Fruit fly (Drosophila melanogaster) whole organism, pupa: Measurements from ENCODE around the gene CG7296.

Experiments used
- CG10348 ChIP-seq: fragments of 200-800 bp; sonication (Bioruptor generic); IDR thresholded peaks from 2 replicates; pipeline ENCODE4 v1.3.6; 2022; ENCODE audit warnings: missing biosample characterization, missing genetic modification characterization
- CG12605 ChIP-seq: fragments of 200-800 bp; sonication (Bioruptor generic); IDR thresholded peaks from 2 replicates; pipeline ENCODE4 v1.3.6; 2022; ENCODE audit warnings: missing biosample characterization, missing genetic modification characterization
- CG13204 ChIP-seq: fragments of 200-800 bp; sonication (Bioruptor generic); optimal IDR thresholded peaks from 2 replicates; lab custom pipeline; 2018; ENCODE audit warnings: missing biosample characterization, mild to moderate bottlenecking, missing genetic modification characterization, moderate library complexity
- CG14655 ChIP-seq: fragments of 200-800 bp; sonication (Bioruptor generic); optimal IDR thresholded peaks from 3 replicates; lab custom pipeline; 2017; ENCODE audit warnings: mild to moderate bottlenecking, missing biosample characterization, missing genetic modification reagents, missing genetic modification characterization
- CG15710 ChIP-seq: fragments of 200-800 bp; sonication (Bioruptor generic); optimal IDR thresholded peaks from 2 replicates; lab custom pipeline; 2018; ENCODE audit warnings: missing biosample characterization, mild to moderate bottlenecking, missing genetic modification characterization, moderate library complexity
- CG17806 ChIP-seq: fragments of 200-800 bp; sonication (Bioruptor generic); optimal IDR thresholded peaks from 2 replicates; lab custom pipeline; 2018; ENCODE audit warnings: missing biosample characterization, mild to moderate bottlenecking, missing genetic modification characterization, moderate library complexity
- CG32121 ChIP-seq: fragments of 200-800 bp; sonication (Bioruptor generic); IDR thresholded peaks from 2 replicates; pipeline ENCODE4 v1.3.6; 2022; ENCODE audit warnings: missing biosample characterization, missing genetic modification characterization
- CG34367 ChIP-seq: fragments of 200-800 bp; sonication (Bioruptor generic); optimal IDR thresholded peaks from 2 replicates; lab custom pipeline; 2018; ENCODE audit warnings: missing biosample characterization, mild to moderate bottlenecking, missing genetic modification characterization
- CG4496 ChIP-seq: fragments of 200-800 bp; sonication (Bioruptor generic); IDR thresholded peaks from 3 replicates; pipeline ENCODE4 v1.3.6; 2022; ENCODE audit warnings: missing biosample characterization, missing genetic modification characterization
- CG8159 ChIP-seq: fragments of 200-800 bp; sonication (Bioruptor generic); optimal IDR thresholded peaks from 3 replicates; lab custom pipeline; 2018; ENCODE audit warnings: missing biosample characterization, mild to moderate bottlenecking, missing genetic modification characterization, moderate library complexity
- CG8301 ChIP-seq: fragments of 200-800 bp; sonication (Bioruptor generic); optimal IDR thresholded peaks from 2 replicates; lab custom pipeline; 2018; ENCODE audit warnings: missing biosample characterization, mild to moderate bottlenecking, missing genetic modification characterization
- CG9948 ChIP-seq: fragments of 200-800 bp; sonication (Bioruptor generic); optimal IDR thresholded peaks from 2 replicates; lab custom pipeline; 2018; ENCODE audit warnings: missing biosample characterization, mild to moderate bottlenecking, missing genetic modification characterization, moderate library complexity
- D1 ChIP-seq: fragments of 200-800 bp; sonication (Bioruptor generic); optimal IDR thresholded peaks from 2 replicates; lab custom pipeline; 2018; ENCODE audit warnings: missing biosample characterization, mild to moderate bottlenecking, missing genetic modification characterization, moderate library complexity
- EcR ChIP-seq: fragments of 200-800 bp; sonication (Bioruptor generic); optimal IDR thresholded peaks from 3 replicates; lab custom pipeline; 2019; ENCODE audit warnings: missing biosample characterization, missing genetic modification characterization, mild to moderate bottlenecking, moderate library complexity, missing genetic modification reagents
- Ets98B ChIP-seq: fragments of 200-800 bp; sonication (Bioruptor generic); IDR thresholded peaks from 2 replicates; pipeline ENCODE4 v1.3.6; 2022; ENCODE audit warnings: missing biosample characterization, missing genetic modification characterization
- Pif1A ChIP-seq: fragments of 200-800 bp; sonication (Bioruptor generic); optimal IDR thresholded peaks from 3 replicates; lab custom pipeline; 2016; ENCODE audit warnings: missing biosample characterization, missing genetic modification characterization
- Pif1B ChIP-seq: fragments of 200-800 bp; sonication (Bioruptor generic); optimal IDR thresholded peaks from 3 replicates; lab custom pipeline; 2016; ENCODE audit warnings: missing biosample characterization, missing genetic modification characterization
- Snoo ChIP-seq: fragments of 200-800 bp; sonication (Bioruptor generic); optimal IDR thresholded peaks from 3 replicates; lab custom pipeline; 2017; ENCODE audit warnings: missing biosample characterization, mild to moderate bottlenecking, missing genetic modification characterization, inconsistent platforms
- fd96Ca ChIP-seq: fragments of 200-800 bp; sonication (Bioruptor generic); IDR thresholded peaks from 3 replicates; pipeline ENCODE4 v1.3.6; 2022; ENCODE audit warnings: missing biosample characterization, missing genetic modification characterization
- gl ChIP-seq: fragments of 200-800 bp; sonication (Bioruptor generic); optimal IDR thresholded peaks from 2 replicates; lab custom pipeline; 2018; ENCODE audit warnings: missing biosample characterization, mild to moderate bottlenecking, missing genetic modification characterization
- rn ChIP-seq: fragments of 200-800 bp; sonication (Bioruptor generic); IDR thresholded peaks from 2 replicates; pipeline ENCODE4 v1.3.6; 2022; ENCODE audit warnings: missing biosample characterization, missing genetic modification characterization

CG7296 gene

dm6 chr2L:10697992-10698391 is 11.1 kb upstream of the CG7296 start, which contains the start of gene CG7300:
Gene CG7300 (minus strand): TSS chr2L:10698043.
- TF ChIP-seq EcR (GFP tag; lab: Kevin White, UChicago) (no peak), fd96Ca (no peak), CG8301 (no peak), Pif1A (GFP tag; lab: Kevin White, UChicago) (no peak), CG8159 (tag; lab: Kevin White, UChicago) (no peak), CG9948 (no peak), CG10348 (GFP tag; lab: Robert Waterston, UW) (no peak), D1 (no peak)

- TF ChIP-seq CG34367 (tag; lab: Kevin White, UChicago), result no peak
- peak; percentile 55 for TF ChIP-seq CG8159 (tag; lab: Kevin White, UChicago)
- TF ChIP-seq D1, result no peak
- no peak for TF ChIP-seq CG8301
- TF ChIP-seq CG32121 (GFP tag; lab: Robert Waterston, UW), result no peak
- TF ChIP-seq CG15710 (tag; lab: Kevin White, UChicago), result peak; percentile 36
- peak; percentile 32 for TF ChIP-seq CG9948
- no peak for TF ChIP-seq rn (GFP tag; lab: Robert Waterston, UW)
- TF ChIP-seq CG14655 (GFP tag; lab: Kevin White, UChicago), result peak; percentile 6
Measured at dm6 chr2L:10694053-10694618, 7.3 kb upstream of the CG7296 start, which contains the start of gene CG17108. Gene CG17108 (minus strand): TSS chr2L:10694103.

dm6 chr2L:10693018-10693417 is 6.2 kb upstream of the CG7296 start:
- TF ChIP-seq CG17806 (no peak), CG34367 (tag; lab: Kevin White, UChicago) (no peak), CG8301 (no peak), CG9948 (no peak), CG14655 (GFP tag; lab: Kevin White, UChicago) (no peak), fd96Ca (no peak), Pif1B (no peak), CG12605 (no peak), Ets98B (GFP tag; lab: Robert Waterston, UW) (no peak), Snoo (tag; lab: Kevin White, UChicago) (no peak), CG32121 (GFP tag; lab: Robert Waterston, UW) (no peak), CG15710 (tag; lab: Kevin White, UChicago) (no peak)

DNA sequence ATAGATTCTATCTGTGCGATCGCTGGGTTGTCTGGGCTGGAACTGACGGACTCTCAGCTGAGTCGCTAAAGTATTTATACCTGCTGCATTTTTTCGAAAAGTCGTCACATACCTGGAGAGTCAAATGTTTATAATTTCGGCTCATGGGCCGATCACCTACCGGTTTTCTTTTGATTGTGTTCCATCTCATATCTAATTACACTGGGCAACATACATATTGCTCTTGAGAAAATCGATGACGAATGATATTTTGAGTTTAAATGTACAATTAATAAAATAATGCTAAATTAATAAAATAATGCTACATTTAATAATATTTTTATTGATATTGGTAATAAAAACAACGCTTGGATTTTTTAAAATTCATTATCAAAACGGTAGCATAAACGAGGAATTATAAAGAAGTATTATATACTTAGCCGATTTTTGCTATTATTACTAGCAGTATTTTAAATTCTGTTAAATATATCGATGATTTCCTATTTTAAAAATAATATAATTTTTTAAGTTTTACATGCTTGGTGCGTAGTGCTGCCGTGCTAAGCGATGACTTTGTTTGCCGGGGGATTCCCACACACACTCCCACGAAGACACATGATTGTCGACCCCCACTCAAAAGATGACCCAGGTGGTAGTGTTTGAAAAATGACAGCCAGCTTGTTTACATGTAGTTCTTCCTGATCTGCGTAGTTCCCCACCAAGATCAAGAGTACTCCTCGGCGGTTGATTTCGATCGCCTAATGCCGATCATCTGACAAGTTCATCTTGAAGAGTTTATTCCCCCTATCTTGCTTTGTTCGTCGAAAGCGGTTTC is 2.6 kb upstream of the CG7296 start, which contains the start of gene CG7294:
Gene CG7294, minus strand, starts transcription at position 51 of the 814 bp plus-strand sequence.
- TF ChIP-seq CG13204 (GFP tag; lab: Kevin White, UChicago) (no peak), CG14655 (GFP tag; lab: Kevin White, UChicago) (no peak), CG8159 (tag; lab: Kevin White, UChicago) (no peak), CG34367 (tag; lab: Kevin White, UChicago) (no peak), EcR (GFP tag; lab: Kevin White, UChicago) (no peak), CG32121 (GFP tag; lab: Robert Waterston, UW) (no peak), CG15710 (tag; lab: Kevin White, UChicago) (no peak), CG12605 (no peak), D1 (no peak), Pif1A (GFP tag; lab: Kevin White, UChicago) (no peak), CG4496 (GFP tag; lab: Robert Waterston, UW) (no peak)

- TF ChIP-seq gl (no peak), CG8301 (no peak), CG17806 (no peak), CG13204 (GFP tag; lab: Kevin White, UChicago) (no peak), EcR (GFP tag; lab: Kevin White, UChicago) (no peak), CG12605 (no peak), Pif1A (GFP tag; lab: Kevin White, UChicago) (no peak), Pif1B (no peak), D1 (no peak), CG4496 (GFP tag; lab: Robert Waterston, UW) (no peak), rn (GFP tag; lab: Robert Waterston, UW) (no peak), CG34367 (tag; lab: Kevin White, UChicago) (no peak), CG14655 (GFP tag; lab: Kevin White, UChicago) (no peak), CG8159 (tag; lab: Kevin White, UChicago) (no peak), CG10348 (GFP tag; lab: Robert Waterston, UW) (no peak)
- TF ChIP-seq, all 21 proteins: peak for 0
Measured at dm6 chr2L:10688764-10689163, 1.9 kb upstream of the CG7296 start.

- TF ChIP-seq D1 (no peak), CG9948 (no peak), CG8301 (no peak), CG32121 (GFP tag; lab: Robert Waterston, UW) (no peak), CG13204 (GFP tag; lab: Kevin White, UChicago) (no peak), CG34367 (tag; lab: Kevin White, UChicago) (no peak), Snoo (tag; lab: Kevin White, UChicago) (no peak), EcR (GFP tag; lab: Kevin White, UChicago) (no peak), CG14655 (GFP tag; lab: Kevin White, UChicago) (no peak), CG17806 (no peak), CG4496 (GFP tag; lab: Robert Waterston, UW) (no peak), gl (no peak), CG8159 (tag; lab: Kevin White, UChicago) (no peak), rn (GFP tag; lab: Robert Waterston, UW) (no peak), Pif1A (GFP tag; lab: Kevin White, UChicago) (no peak), CG12605 (no peak), fd96Ca (no peak)
- TF ChIP-seq, all 21 proteins: peak for 0
Measured at dm6 chr2L:10687794-10688185, 924 bp upstream of the CG7296 start.
